Fruit fly (Drosophila melanogaster) whole organism, embryonic: Measurements from ENCODE around the gene Cyp4ac3.

Source experiments
- Aef1 ChIP-seq: fragments of 200-800 bp; sonication (Bioruptor generic); IDR thresholded peaks from 3 replicates; pipeline ENCODE4 v1.3.6; 2022; ENCODE audit warnings: missing biosample characterization, missing genetic modification characterization
- Bgb ChIP-seq: fragments of 200-800 bp; sonication (Bioruptor generic); IDR thresholded peaks from 2 replicates; pipeline ENCODE4 v1.3.6; 2022; ENCODE audit warnings: missing biosample characterization, missing genetic modification characterization; ENCODE audit not compliant: partially characterized antibody
- CG10543 ChIP-seq: fragments of 200-800 bp; sonication (Bioruptor generic); optimal IDR thresholded peaks from 3 replicates; lab custom pipeline; 2017; ENCODE audit warnings: missing biosample characterization, mild to moderate bottlenecking, missing genetic modification characterization, moderate library complexity
- CG11398 ChIP-seq: fragments of 200-800 bp; sonication (Bioruptor generic); optimal IDR thresholded peaks from 2 replicates; lab custom pipeline; 2016; ENCODE audit warnings: missing biosample characterization, missing genetic modification characterization
- CG12155 ChIP-seq: fragments of 200-800 bp; sonication (Bioruptor generic); optimal IDR thresholded peaks from 3 replicates; lab custom pipeline; 2016; ENCODE audit warnings: missing biosample characterization, missing genetic modification characterization
- CG12391 ChIP-seq: fragments of 200-800 bp; sonication (Bioruptor generic); optimal IDR thresholded peaks from 3 replicates; lab custom pipeline; 2018; ENCODE audit warnings: missing biosample characterization, mild to moderate bottlenecking, missing genetic modification characterization, moderate library complexity
- CG15601 ChIP-seq: fragments of 200-800 bp; sonication (Bioruptor generic); optimal IDR thresholded peaks from 3 replicates; lab custom pipeline; 2019; ENCODE audit warnings: missing biosample characterization, mild to moderate bottlenecking, missing genetic modification characterization, moderate library complexity
- CG17385 ChIP-seq: fragments of 200-800 bp; sonication (Bioruptor generic); optimal IDR thresholded peaks from 3 replicates; lab custom pipeline; 2018; ENCODE audit warnings: missing biosample characterization, mild to moderate bottlenecking, missing genetic modification characterization
- CG3726 ChIP-seq: fragments of 200-800 bp; sonication (Bioruptor generic); IDR thresholded peaks from 3 replicates; pipeline ENCODE4, ENCODE4 v1.3.6; 2022; ENCODE audit warnings: missing biosample characterization, missing genetic modification characterization
- CG6765 ChIP-seq: fragments of 200-800 bp; sonication (Bioruptor generic); optimal IDR thresholded peaks from 3 replicates; lab custom pipeline; 2017; ENCODE audit warnings: missing biosample characterization, mild to moderate bottlenecking, missing genetic modification characterization
- CG7839 ChIP-seq: fragments of 200-800 bp; sonication (Bioruptor generic); optimal IDR thresholded peaks from 3 replicates; lab custom pipeline; 2018; ENCODE audit warnings: missing biosample characterization, mild to moderate bottlenecking, missing genetic modification characterization, moderate library complexity
- CG8089 ChIP-seq: fragments of 200-800 bp; sonication (Bioruptor generic); optimal IDR thresholded peaks from 3 replicates; lab custom pipeline; 2016; ENCODE audit warnings: missing biosample characterization, missing genetic modification characterization
- CG9215 ChIP-seq: fragments of 200-800 bp; sonication (Bioruptor generic); IDR thresholded peaks from 2 replicates; pipeline ENCODE4 v1.3.6; 2022; ENCODE audit warnings: missing biosample characterization, missing genetic modification characterization
- CG9797 ChIP-seq: fragments of 200-800 bp; sonication (Bioruptor generic); optimal IDR thresholded peaks from 3 replicates; lab custom pipeline; 2018; ENCODE audit warnings: missing biosample characterization, mild to moderate bottlenecking, missing genetic modification characterization
- Ets97D ChIP-seq: fragments of 200-800 bp; sonication (Bioruptor generic); optimal IDR thresholded peaks from 3 replicates; lab custom pipeline; 2016; ENCODE audit warnings: missing biosample characterization, missing genetic modification characterization
- Lhr ChIP-seq: fragments of 200-800 bp; sonication (Bioruptor generic); optimal IDR thresholded peaks from 3 replicates; lab custom pipeline; 2017; ENCODE audit warnings: mild to moderate bottlenecking, missing biosample characterization, missing genetic modification reagents, missing genetic modification characterization
- Mes4 ChIP-seq: fragments of 200-800 bp; sonication (Bioruptor generic); optimal IDR thresholded peaks from 2 replicates; lab custom pipeline; 2016; ENCODE audit warnings: missing biosample characterization, missing genetic modification characterization
- Myb ChIP-seq: fragments of 200-800 bp; sonication (Bioruptor generic); optimal IDR thresholded peaks from 2 replicates; lab custom pipeline; 2016; ENCODE audit warnings: missing biosample characterization, missing genetic modification characterization
- Oli ChIP-seq: fragments of 200-800 bp; sonication (Bioruptor generic); optimal IDR thresholded peaks from 2 replicates; lab custom pipeline; 2018; ENCODE audit warnings: missing biosample characterization, mild to moderate bottlenecking, missing genetic modification characterization, moderate library complexity
- Ravus ChIP-seq: fragments of 200-800 bp; sonication (Bioruptor generic); IDR thresholded peaks from 2 replicates; pipeline ENCODE4 v1.3.6; 2022; ENCODE audit warnings: missing biosample characterization, missing genetic modification characterization
- Rx ChIP-seq: fragments of 200-800 bp; sonication (Bioruptor generic); IDR thresholded peaks from 2 replicates; pipeline ENCODE4 v1.3.6; 2022; ENCODE audit warnings: missing biosample characterization, missing genetic modification characterization
- cato ChIP-seq: fragments of 200-800 bp; sonication (Bioruptor generic); optimal IDR thresholded peaks from 2 replicates; lab custom pipeline; 2016; ENCODE audit warnings: missing biosample characterization, missing genetic modification characterization, borderline replicate concordance
- chif ChIP-seq, 2 experiments: fragments of 200-800 bp; sonication (Bioruptor generic); optimal IDR thresholded peaks; 3 replicates each; lab custom pipeline; 2016; ENCODE audit warnings: missing biosample characterization in 2 of 2, missing genetic modification characterization in 2 of 2
- chinmo ChIP-seq: fragments of 200-800 bp; sonication (Bioruptor generic); IDR thresholded peaks from 4 replicates; pipeline ENCODE4 v1.3.6; 2022; ENCODE audit warnings: missing biosample characterization, missing genetic modification characterization; ENCODE audit not compliant: partially characterized antibody
- chn ChIP-seq: fragments of 200-800 bp; sonication (Bioruptor generic); optimal IDR thresholded peaks from 2 replicates; lab custom pipeline; 2016; ENCODE audit warnings: missing biosample characterization, missing genetic modification characterization
- gce ChIP-seq: fragments of 200-800 bp; sonication (Bioruptor generic); IDR thresholded peaks from 3 replicates; pipeline ENCODE4 v1.3.6; 2022; ENCODE audit warnings: missing biosample characterization, missing genetic modification characterization
- gcm ChIP-seq: fragments of 200-800 bp; sonication (Bioruptor generic); optimal IDR thresholded peaks from 2 replicates; lab custom pipeline; 2019; ENCODE audit warnings: missing biosample characterization, mild to moderate bottlenecking, missing genetic modification characterization, moderate library complexity
- luna ChIP-seq: fragments of 200-800 bp; sonication (Bioruptor generic); optimal IDR thresholded peaks from 2 replicates; lab custom pipeline; 2016; ENCODE audit warnings: missing biosample characterization, missing genetic modification characterization
- org-1 ChIP-seq: fragments of 200-800 bp; sonication (Bioruptor generic); optimal IDR thresholded peaks from 2 replicates; lab custom pipeline; 2017; ENCODE audit warnings: missing biosample characterization, missing genetic modification characterization
- otp ChIP-seq: fragments of 200-800 bp; sonication (Bioruptor generic); IDR thresholded peaks from 3 replicates; pipeline ENCODE4, ENCODE4 v1.3.6; 2022; ENCODE audit warnings: missing biosample characterization, missing genetic modification characterization
- pnt ChIP-seq: fragments of 200-800 bp; sonication (Bioruptor generic); optimal IDR thresholded peaks from 3 replicates; lab custom pipeline; 2016; ENCODE audit warnings: missing biosample characterization, missing genetic modification characterization
- sd ChIP-seq: fragments of 200-800 bp; sonication (Bioruptor generic); optimal IDR thresholded peaks from 3 replicates; lab custom pipeline; 2018; ENCODE audit warnings: missing biosample characterization, mild to moderate bottlenecking, missing genetic modification characterization, moderate library complexity
- shn ChIP-seq: fragments of 200-800 bp; sonication (Bioruptor generic); optimal IDR thresholded peaks from 3 replicates; lab custom pipeline; 2016; ENCODE audit warnings: missing biosample characterization, missing genetic modification characterization
- sisA ChIP-seq: fragments of 200-800 bp; sonication (Bioruptor generic); IDR thresholded peaks from 2 replicates; pipeline ENCODE4 v1.3.6; 2022; ENCODE audit warnings: missing biosample characterization, missing genetic modification characterization
- sob ChIP-seq: fragments of 200-800 bp; sonication (Bioruptor generic); IDR thresholded peaks from 2 replicates; pipeline ENCODE4 v1.3.6; 2022; ENCODE audit warnings: missing biosample characterization, missing genetic modification characterization
- sug ChIP-seq: fragments of 200-800 bp; optimal IDR thresholded peaks from 2 replicates; lab custom pipeline; 2019; ENCODE audit warnings: missing biosample characterization, mild to moderate bottlenecking, missing genetic modification characterization, moderate library complexity
- ttk ChIP-seq: fragments of 200-800 bp; sonication (Bioruptor generic); IDR thresholded peaks from 2 replicates; pipeline ENCODE4 v2.1.2; 2022; ENCODE audit warnings: missing biosample characterization, missing genetic modification characterization
- tup ChIP-seq: fragments of 200-800 bp; sonication (Bioruptor generic); optimal IDR thresholded peaks from 2 replicates; lab custom pipeline; 2016; ENCODE audit warnings: missing biosample characterization, mild to moderate bottlenecking, missing genetic modification characterization, moderate library complexity
- vvl ChIP-seq: fragments of 200-800 bp; sonication (Bioruptor generic); IDR thresholded peaks from 2 replicates; pipeline ENCODE4 v1.3.6; 2022; ENCODE audit warnings: missing biosample characterization, missing genetic modification characterization

Cyp4ac3 gene

DNA sequence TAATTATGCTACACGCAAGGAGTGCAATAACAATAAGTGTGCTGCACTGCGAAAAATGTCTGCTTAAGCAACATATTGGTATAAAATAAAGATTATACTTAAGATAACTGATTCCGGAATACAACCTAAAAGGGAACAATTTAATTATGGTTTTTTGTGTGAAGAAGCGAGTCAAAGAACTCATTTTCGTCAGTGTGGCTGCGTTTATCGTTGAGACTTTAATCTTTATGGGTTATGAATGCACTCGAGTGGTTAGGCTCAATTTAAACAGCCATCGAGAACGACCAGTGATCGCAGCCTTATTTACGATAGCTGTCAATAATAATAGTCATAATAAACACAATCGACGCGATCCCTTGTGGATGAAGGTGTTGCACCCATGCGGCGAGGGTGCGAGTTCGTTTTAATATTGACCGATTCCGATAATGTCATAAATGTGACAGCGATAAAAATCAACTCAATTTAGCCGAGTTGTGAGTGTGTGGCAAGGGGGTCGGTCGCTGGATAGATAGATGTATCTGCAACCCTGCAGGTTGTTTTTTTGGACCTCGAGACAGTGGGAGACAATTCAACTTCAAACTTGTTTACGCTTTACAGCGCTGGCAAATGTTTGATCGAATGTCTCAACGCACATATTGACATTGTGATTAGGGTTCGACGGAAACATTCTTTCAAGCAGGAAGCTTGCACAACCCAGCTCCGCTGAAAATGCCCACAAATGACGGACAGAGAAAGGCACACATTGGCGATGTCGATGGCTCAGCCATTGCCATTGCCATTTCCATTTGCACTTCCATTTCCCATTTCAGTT, 12.1 kb upstream of the Cyp4ac3 start (continued):
- TF ChIP-seq CG11398 (GFP tag; lab: Kevin White, UChicago) (peak; percentile 44), chn (GFP tag; lab: Kevin White, UChicago) (peak; percentile 33), CG9797 (GFP tag; lab: Kevin White, UChicago) (peak; percentile 32), CG17385 (peak; percentile 11), CG12155 (GFP tag; lab: Kevin White, UChicago) (no peak), sug (tag; lab: Kevin White, UChicago) (peak; percentile 67), CG15601 (peak; percentile 62), otp (peak; percentile 87; the same call in 2 of the 3 replicates), gce (peak; percentile 68), sob (GFP tag; lab: Robert Waterston, UW) (peak; percentile 34; the same call in 1 of the 2 replicates), CG9215 (GFP tag; lab: Robert Waterston, UW) (no peak), sd (tag; lab: Kevin White, UChicago) (no peak), Mes4 (GFP tag; lab: Kevin White, UChicago) (peak; percentile 57), chinmo (GFP tag; lab: Robert Waterston, UW) (0 out of 4 replicates have a peak, but pooled peaks have one; percentile 25), Rx (GFP tag; lab: Robert Waterston, UW) (no peak), CG6765 (GFP tag; lab: Kevin White, UChicago) (no peak), shn (no peak), ttk (GFP tag; lab: Robert Waterston, UW) (0 out of 2 replicates have a peak, but pooled peaks have one; percentile 11), Lhr (GFP tag; lab: Kevin White, UChicago) (peak; percentile 33), tup (GFP tag; lab: Kevin White, UChicago) (peak; percentile 23), Oli (peak; percentile 29), Myb (no peak), CG8089 (GFP tag; lab: Kevin White, UChicago) (peak; percentile 64), Ravus (GFP tag; lab: Robert Waterston, UW) (no peak), sisA (GFP tag; lab: Robert Waterston, UW) (0 out of 2 replicates have a peak, but pooled peaks have one; percentile 25), CG7839 (tag; lab: Kevin White, UChicago) (peak; percentile 63), CG10543 (GFP tag; lab: Kevin White, UChicago) (peak; percentile 28), vvl (peak; percentile 64), Ets97D (GFP tag; lab: Kevin White, UChicago) (no peak), Aef1 (peak; percentile 48), Bgb (GFP tag; lab: Robert Waterston, UW) (no peak), pnt (peak; percentile 21), luna (GFP tag; lab: Kevin White, UChicago) (no peak), cato (GFP tag; lab: Kevin White, UChicago) (peak; percentile 8), org-1 (GFP tag; lab: Kevin White, UChicago) (peak; percentile 57), chif (GFP tag; optimal IDR thresholded peaks at IDR 0.05; lab: Kevin White, UChicago) (peak; percentile 20 to 42), CG12391 (tag; lab: Kevin White, UChicago) (peak; percentile 39), CG3726 (0 out of 3 replicates have a peak, but pooled peaks have one; percentile 22), gcm (GFP tag; lab: Kevin White, UChicago) (peak; percentile 62)
